Worm (Caenorhabditis elegans) whole organism, early embryonic: ENCODE data around the gene srh-140.
"Not testable (repeated sequence)": the region's sequence is repeated elsewhere in the genome, so short reads cannot be mapped to it uniquely, and the experiment has no call there.

ENCODE experiments used
- B0310.2 ChIP-seq: sonication (generic microtip); optimal IDR thresholded peaks from 2 replicates; lab custom pipeline; 2016; ENCODE audit warnings: mild to moderate bottlenecking, missing genetic modification characterization, missing compliant biosample characterization
- F13C5.2 ChIP-seq: sonication (generic microtip); optimal IDR thresholded peaks from 2 replicates; lab custom pipeline; 2017; ENCODE audit warnings: mild to moderate bottlenecking, missing genetic modification characterization, inconsistent platforms, missing compliant biosample characterization
- aly-1 ChIP-seq: sonication (generic microtip); optimal IDR thresholded peaks from 2 replicates; lab custom pipeline; 2016; ENCODE audit warnings: missing genetic modification characterization, missing compliant biosample characterization
- ama-1 ChIP-seq: fragments of 150-350 bp; optimal IDR thresholded peaks from 2 replicates; lab custom pipeline; 2014
- ceh-13 ChIP-seq: fragments of 200-800 bp; sonication (Bioruptor generic); optimal IDR thresholded peaks from 2 replicates; lab custom pipeline; 2018; ENCODE audit warnings: mild to moderate bottlenecking, missing genetic modification characterization, missing compliant biosample characterization
- ceh-36 ChIP-seq: sonication (generic microtip); optimal IDR thresholded peaks from 2 replicates; lab custom pipeline; 2016; ENCODE audit warnings: missing genetic modification characterization, inconsistent platforms, missing compliant biosample characterization
- ets-7 ChIP-seq: sonication (generic microtip); optimal IDR thresholded peaks from 2 replicates; lab custom pipeline; 2016; ENCODE audit warnings: missing genotype, missing genetic modification characterization, missing compliant biosample characterization
- flt-1 ChIP-seq: fragments of 200-800 bp; sonication (Bioruptor generic); IDR thresholded peaks from 2 replicates; pipeline ENCODE4 v1.3.6; 2022; ENCODE audit warnings: missing genetic modification characterization, missing compliant biosample characterization
- hmbx-1 ChIP-seq: sonication (generic microtip); optimal IDR thresholded peaks from 2 replicates; lab custom pipeline; 2016; ENCODE audit warnings: mild to moderate bottlenecking, missing genetic modification characterization, missing compliant biosample characterization
- hmg-4 ChIP-seq: fragments of 200-800 bp; sonication (Bioruptor generic); optimal IDR thresholded peaks from 2 replicates; lab custom pipeline; 2018; ENCODE audit warnings: mild to moderate bottlenecking, missing genetic modification characterization, missing compliant biosample characterization
- hnd-1 ChIP-seq: sonication (generic microtip); optimal IDR thresholded peaks from 2 replicates; lab custom pipeline; 2016; ENCODE audit warnings: missing genetic modification characterization, missing compliant biosample characterization
- pes-1 ChIP-seq: fragments of 200-800 bp; sonication (Bioruptor generic); IDR thresholded peaks from 2 replicates; pipeline ENCODE4 v1.3.6; 2022; ENCODE audit warnings: missing genetic modification reagents, missing genetic modification characterization, missing compliant biosample characterization
- scrt-1 ChIP-seq: fragments of 200-800 bp; sonication (Bioruptor generic); IDR thresholded peaks from 2 replicates; pipeline ENCODE4 v1.3.6; 2022; ENCODE audit warnings: missing genetic modification characterization, missing compliant biosample characterization
- sea-1 ChIP-seq: fragments of 200-800 bp; sonication (Bioruptor generic); conservative IDR thresholded peaks from 2 replicates; pipeline ENCODE4 v1.3.6; 2022; ENCODE audit warnings: missing genetic modification characterization, missing compliant biosample characterization
- tbx-11 ChIP-seq: fragments of 200-800 bp; sonication (Bioruptor generic); IDR thresholded peaks from 2 replicates; pipeline ENCODE4 v1.3.6; 2022; ENCODE audit warnings: missing genetic modification characterization, missing compliant biosample characterization
- tbx-37 ChIP-seq: fragments of 200-800 bp; sonication (Bioruptor generic); conservative IDR thresholded peaks from 2 replicates; pipeline ENCODE4 v1.3.6; 2022; ENCODE audit warnings: missing genetic modification reagents, missing genetic modification characterization, missing compliant biosample characterization
- tra-4 ChIP-seq: sonication (generic microtip); optimal IDR thresholded peaks from 2 replicates; lab custom pipeline; 2017; ENCODE audit warnings: missing genetic modification characterization, missing compliant biosample characterization

srh-140 gene

DNA sequence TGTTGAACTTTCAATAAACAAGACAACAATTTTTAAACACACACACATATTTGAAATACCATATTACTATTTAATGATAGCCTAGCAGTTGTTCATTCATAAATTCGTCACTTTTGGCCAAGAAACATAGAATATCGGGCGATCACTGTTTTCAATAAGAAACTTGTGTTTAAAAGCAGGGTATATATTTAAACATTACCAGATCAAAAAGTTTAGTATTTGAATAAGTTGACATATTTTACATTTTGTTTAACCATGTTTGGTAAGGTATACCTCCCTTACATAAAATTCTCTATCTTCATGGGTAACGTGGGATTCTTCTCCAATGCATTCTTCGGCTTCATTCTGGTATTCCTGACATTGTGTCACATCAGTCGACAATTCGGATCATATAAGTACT lies 32.7 kb downstream of the srh-140 start, which contains the start of gene str-8:
str-8 (plus strand) TSS at position 301 of the 400 bp plus-strand sequence.
- TF ChIP-seq scrt-1 (GFP tag; lab: Robert Waterston, UW); hmg-4 (GFP tag; lab: Kevin White, UChicago); ceh-13 (GFP tag; lab: Kevin White, UChicago): not testable (repeated sequence)

DNA sequence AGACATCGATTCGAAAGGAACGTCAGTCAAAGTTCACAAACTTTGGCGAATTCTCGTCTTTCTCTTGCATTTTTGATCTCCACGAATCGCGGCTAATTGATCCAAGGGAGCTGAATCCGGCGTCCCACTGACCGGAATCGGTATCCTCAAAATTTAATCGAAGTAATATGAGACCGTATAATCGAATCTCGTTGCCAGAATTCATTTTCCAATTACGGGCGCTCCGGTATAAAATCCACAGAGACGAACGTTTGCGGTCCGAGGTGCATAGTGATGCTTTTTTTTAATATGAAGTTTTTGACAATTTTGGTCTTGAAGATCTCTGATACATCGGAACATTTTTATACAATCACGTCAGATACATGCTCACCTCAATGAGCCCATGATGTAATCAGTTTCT lies 35.7 kb downstream of the srh-140 start:
- no peak for TF ChIP-seq ets-7
- no peak for TF ChIP-seq tbx-37 (GFP tag; lab: Robert Waterston, UW)
- no peak for TF ChIP-seq tbx-11 (GFP tag; lab: Robert Waterston, UW)
- TF ChIP-seq aly-1 (tag; lab: Kevin White, UChicago) = no peak
- no peak for TF ChIP-seq ceh-13 (GFP tag; lab: Kevin White, UChicago)
- no peak for TF ChIP-seq ceh-36
- TF ChIP-seq pes-1 (GFP tag; lab: Robert Waterston, UW) = no peak
- no peak for TF ChIP-seq ama-1
- TF ChIP-seq hnd-1 (tag; lab: Kevin White, UChicago) = no peak
- TF ChIP-seq hmbx-1 = no peak

DNA sequence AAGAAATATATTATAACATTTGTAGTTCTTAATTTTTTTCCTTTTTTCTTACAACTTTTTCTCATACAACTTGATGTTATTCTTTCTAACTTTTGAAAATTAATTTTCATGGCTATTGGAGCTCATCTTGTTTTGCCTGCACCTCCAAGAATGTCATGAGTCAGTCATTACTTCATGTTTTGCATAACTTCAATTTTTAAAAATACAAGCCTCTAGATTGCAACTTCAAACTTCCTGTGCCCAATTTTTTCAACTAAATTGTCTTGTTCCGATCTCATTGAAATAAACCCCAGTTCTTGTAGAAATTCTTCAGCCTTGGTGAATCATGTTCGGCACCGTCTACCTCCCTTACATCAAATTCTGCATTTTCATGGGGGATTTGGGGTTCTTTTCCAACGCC lies 36.5 kb downstream of the srh-140 start, which contains the start of gene str-9:
str-9 (plus strand) TSS at position 301 of the 400 bp plus-strand sequence.
- no peak for TF ChIP-seq ceh-36

DNA sequence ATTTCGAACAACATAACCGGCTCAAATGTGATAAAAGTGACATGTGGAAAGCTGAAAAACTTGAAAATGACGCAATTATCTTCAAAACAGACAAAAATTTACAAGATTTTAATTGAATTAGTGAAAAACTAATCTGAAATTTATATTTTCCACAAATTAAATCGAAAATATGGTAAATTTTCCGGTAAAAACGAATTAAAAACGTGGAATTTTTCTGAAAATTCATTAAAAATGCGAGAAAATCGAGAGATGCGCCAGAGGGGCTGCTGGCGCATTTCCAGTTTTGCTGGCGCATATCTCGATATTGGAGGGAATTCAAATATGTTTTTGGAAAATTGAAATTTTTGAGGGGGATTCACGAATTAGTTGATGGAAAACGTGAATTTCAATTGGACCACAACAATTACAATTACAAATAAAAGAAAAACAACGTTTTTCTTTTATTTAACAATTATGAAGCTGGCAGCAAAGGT lies 44.2 kb downstream of the srh-140 start, which contains the start of the genes haf-3 and F57A10.2:
haf-3 (minus strand) TSS at position 51 of the 473 bp plus-strand sequence.
F57A10.2 (plus strand) TSS at position 454 of the 473 bp plus-strand sequence.
- TF ChIP-seq tra-4 (tag; lab: Kevin White, UChicago) = no peak
- TF ChIP-seq hmg-4 (GFP tag; lab: Kevin White, UChicago) = no peak
- 0 out of 2 replicates have a peak, but pooled peaks have one; percentile 13 for TF ChIP-seq flt-1 (GFP tag; lab: Robert Waterston, UW)
- no peak for TF ChIP-seq hmbx-1
- TF ChIP-seq F13C5.2 (tag; lab: Kevin White, UChicago) = peak; percentile 66
- no peak for TF ChIP-seq sea-1 (GFP tag; lab: Robert Waterston, UW)
- no peak for TF ChIP-seq pes-1 (GFP tag; lab: Robert Waterston, UW)
- TF ChIP-seq ceh-36 = no peak
- no peak for TF ChIP-seq ceh-13 (GFP tag; lab: Kevin White, UChicago)
- TF ChIP-seq tbx-11 (GFP tag; lab: Robert Waterston, UW) = no peak
- TF ChIP-seq hnd-1 (tag; lab: Kevin White, UChicago) = no peak
- no peak for TF ChIP-seq B0310.2 (tag; lab: Kevin White, UChicago)
- no peak for TF ChIP-seq ama-1
- TF ChIP-seq ets-7 = no peak
- TF ChIP-seq tbx-37 (GFP tag; lab: Robert Waterston, UW) = no peak
- TF ChIP-seq aly-1 (tag; lab: Kevin White, UChicago) = no peak

DNA sequence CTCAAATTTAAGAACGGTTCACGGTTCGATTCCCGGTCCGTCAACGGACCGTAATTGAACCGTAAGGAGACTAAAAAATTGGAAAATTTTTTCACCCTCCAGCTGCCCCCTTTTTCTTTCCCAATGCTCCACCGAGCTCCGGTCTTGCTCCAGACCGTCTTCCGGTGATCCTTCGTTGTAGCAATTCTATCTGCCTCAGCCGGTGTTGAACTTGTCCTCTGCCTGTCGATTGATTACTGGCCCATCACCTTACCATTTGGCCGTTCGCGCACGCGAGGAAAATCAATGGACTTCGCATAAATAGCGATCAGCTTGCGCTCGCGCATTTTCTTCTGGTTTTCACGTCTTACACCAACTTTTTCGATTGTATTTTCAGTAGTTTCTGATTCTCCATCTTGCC lies 45.4 kb downstream of the srh-140 start:
- TF ChIP-seq flt-1 (GFP tag; lab: Robert Waterston, UW) (peak; percentile 28; the same call in 1 of the 2 replicates), pes-1 (GFP tag; lab: Robert Waterston, UW) (peak; percentile 73), scrt-1 (GFP tag; lab: Robert Waterston, UW) (peak; percentile 51; the same call in 1 of the 2 replicates)

DNA sequence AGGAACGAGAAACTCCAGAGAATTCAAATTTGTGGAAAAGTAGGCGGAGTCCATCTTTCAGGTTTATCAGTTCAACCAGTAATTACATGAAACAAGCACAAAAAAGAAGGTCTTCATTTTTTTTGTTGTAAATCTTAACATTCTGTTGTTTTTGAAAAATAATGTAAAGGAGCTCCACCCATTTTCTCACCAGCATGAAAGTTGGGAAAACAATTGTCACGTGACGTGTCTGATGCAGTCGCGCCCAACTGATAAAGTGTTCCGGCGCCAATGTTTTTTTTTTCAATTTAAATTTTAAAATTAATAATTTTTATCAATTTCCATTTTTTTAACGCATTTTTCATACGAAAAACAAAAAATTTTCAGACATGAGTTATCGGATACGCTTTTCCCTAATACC lies 47.1 kb downstream of the srh-140 start, which contains the start of gene F57A10.4:
F57A10.4 (plus strand) TSS at position 367 of the 400 bp plus-strand sequence.
- TF ChIP-seq hmbx-1 (no peak), tbx-37 (GFP tag; lab: Robert Waterston, UW) (no peak), tra-4 (tag; lab: Kevin White, UChicago) (no peak), flt-1 (GFP tag; lab: Robert Waterston, UW) (no peak), ceh-13 (GFP tag; lab: Kevin White, UChicago) (no peak), hmg-4 (GFP tag; lab: Kevin White, UChicago) (no peak), ama-1 (no peak), sea-1 (GFP tag; lab: Robert Waterston, UW) (no peak), ets-7 (no peak), F13C5.2 (tag; lab: Kevin White, UChicago) (no peak), ceh-36 (no peak), scrt-1 (GFP tag; lab: Robert Waterston, UW) (no peak)

DNA sequence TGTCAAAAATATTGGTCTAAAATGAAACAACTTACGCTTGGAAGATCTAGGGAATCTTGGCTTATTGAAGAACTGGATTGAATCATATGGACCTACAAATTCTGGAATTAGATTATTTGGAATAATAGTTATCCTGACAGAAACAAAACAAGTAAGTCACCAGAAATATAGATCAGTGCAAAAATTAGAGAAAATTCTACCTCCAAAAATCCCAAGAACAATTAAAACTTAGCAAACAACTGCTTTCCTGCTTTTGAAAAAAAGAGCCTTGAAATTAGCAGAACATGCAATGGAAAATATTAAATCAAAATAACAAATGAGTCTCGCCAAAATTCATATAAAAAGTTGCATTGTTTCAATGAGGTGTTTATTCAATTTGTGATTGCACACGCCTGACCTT lies 51.2 kb downstream of the srh-140 start, which contains the start of gene nhr-60:
nhr-60 (minus strand) TSS at position 101 of the 400 bp plus-strand sequence.
- TF ChIP-seq hmg-4 (GFP tag; lab: Kevin White, UChicago) (no peak), ceh-13 (GFP tag; lab: Kevin White, UChicago) (no peak), sea-1 (GFP tag; lab: Robert Waterston, UW) (no peak), ets-7 (no peak), ama-1 (no peak), ceh-36 (no peak)
